Fruit fly (Drosophila melanogaster) Kc167 (cell line): ENCODE results near the gene CG17192.

Experiments used
- Sin3A ChIP-seq: fragments of >200 bp; optimal IDR thresholded peaks from 2 replicates; lab custom pipeline; 2018; ENCODE audit warnings: missing external identifiers
- ttk ChIP-seq: sonication (Bioruptor generic); optimal IDR thresholded peaks from 2 replicates; lab custom pipeline; 2017; ENCODE audit warnings: missing external identifiers

DNA sequence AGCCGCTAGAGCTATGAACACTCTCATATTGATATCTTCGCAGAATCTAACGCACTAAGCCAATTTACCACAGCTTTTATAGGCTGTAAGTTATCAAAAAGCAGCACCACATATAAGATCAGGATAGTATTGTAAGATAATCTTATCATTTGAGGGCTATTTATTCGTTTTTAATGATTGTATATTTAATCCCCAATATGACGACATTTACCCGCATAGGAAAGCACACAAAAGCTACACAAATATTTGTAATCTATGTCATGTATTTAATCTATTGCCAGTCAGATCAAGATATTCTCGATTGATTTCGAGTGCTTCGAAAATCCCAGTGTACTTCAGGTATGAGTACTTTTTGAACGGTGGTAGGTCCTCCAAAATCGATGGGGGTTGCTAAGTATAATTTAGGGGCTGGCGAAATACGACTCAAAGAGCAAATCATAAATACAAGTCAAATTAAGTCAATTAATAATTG lies 1.6 kb upstream of the CG17192 start, which contains the start of gene CG17191:
- TF ChIP-seq Sin3A (lab: Kevin White, UChicago) (no peak), ttk (lab: Kevin White, UChicago) (no peak)
